Worm (Caenorhabditis elegans): ENCODE measurements around the gene srx-3.

The srx-3 gene

ce11 chrV:8984783-8985182 lies 20.6 kb upstream of the srx-3 start:
- TF ChIP-seq flt-1 (GFP tag; IDR thresholded peaks at IDR 0.05) (no peak), ztf-29 (GFP tag; IDR thresholded peaks at IDR 0.05) (no peak), tab-1 (GFP tag; IDR thresholded peaks at IDR 0.05) (no peak), cog-1 (tag; optimal IDR thresholded peaks at IDR 0.05) (no peak), med-1 (GFP tag; optimal IDR thresholded peaks at IDR 0.05; ENCODE audit: insufficient read depth) (no peak), klf-2 (GFP tag; conservative IDR thresholded peaks at IDR 0.05) (no peak), T22C8.4 (GFP tag; IDR thresholded peaks at IDR 0.05) (no peak), ref-1 (GFP tag; conservative IDR thresholded peaks at IDR 0.05) (no peak), ztf-23 (GFP tag; IDR thresholded peaks at IDR 0.05) (no peak)

DNA sequence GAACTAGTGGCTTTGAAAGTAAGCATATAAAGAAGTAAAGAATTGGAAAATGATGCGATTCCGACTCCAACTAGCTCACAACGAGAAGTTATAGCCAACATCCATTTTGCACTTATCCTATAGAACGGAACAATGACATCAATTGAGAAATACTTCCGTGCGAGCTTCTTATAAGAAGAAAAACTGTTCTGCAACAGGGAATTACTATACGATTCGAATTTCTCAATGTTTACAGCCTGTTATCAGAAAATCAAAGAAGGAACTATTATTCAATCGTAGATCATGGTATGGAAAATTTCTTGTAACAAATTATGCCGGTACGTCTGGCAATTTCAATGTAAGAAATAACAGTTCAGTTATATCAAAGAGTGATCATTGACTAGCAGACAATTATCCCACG lies 19.6 kb upstream of the srx-3 start, which contains the start of gene str-85:
TSS of gene str-85 (minus strand) at position 101 of the 400 bp plus-strand sequence.
- no peak for TF ChIP-seq T22C8.4 (GFP tag; IDR thresholded peaks at IDR 0.05)
- TF ChIP-seq cog-1 (tag; optimal IDR thresholded peaks at IDR 0.05) = no peak
- no peak for TF ChIP-seq ztf-23 (GFP tag; IDR thresholded peaks at IDR 0.05)
- TF ChIP-seq ztf-29 (GFP tag; IDR thresholded peaks at IDR 0.05) = no peak
- TF ChIP-seq ref-1 (GFP tag; conservative IDR thresholded peaks at IDR 0.05) = no peak
- TF ChIP-seq flt-1 (GFP tag; IDR thresholded peaks at IDR 0.05) = no peak
- no peak for TF ChIP-seq klf-2 (GFP tag; conservative IDR thresholded peaks at IDR 0.05)
- no peak for TF ChIP-seq tab-1 (GFP tag; IDR thresholded peaks at IDR 0.05)
- no peak for TF ChIP-seq med-1 (GFP tag; optimal IDR thresholded peaks at IDR 0.05; ENCODE audit: insufficient read depth)

DNA sequence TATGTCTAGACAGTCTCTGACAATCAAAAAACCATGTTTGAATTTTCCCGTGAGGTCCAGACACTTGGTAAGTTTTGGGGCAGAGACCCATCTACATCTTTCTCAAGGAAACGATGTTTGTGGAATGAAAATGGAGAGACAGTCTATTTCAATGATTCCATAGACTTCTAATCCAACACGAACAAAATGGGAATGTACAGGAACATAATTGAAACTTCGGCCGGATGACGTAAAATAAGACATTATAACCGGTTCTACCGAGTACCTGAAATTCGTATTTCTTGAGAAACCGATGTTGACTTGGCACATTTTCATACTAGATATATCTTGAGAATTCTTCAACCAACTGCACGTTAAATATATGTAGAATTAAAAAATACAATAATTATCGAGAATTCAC lies 17.2 kb upstream of the srx-3 start, which contains the start of gene str-87:
TSS of gene str-87 (minus strand) at position 101 of the 400 bp plus-strand sequence.
- TF ChIP-seq ztf-29 (GFP tag; IDR thresholded peaks at IDR 0.05) (no peak), ref-1 (GFP tag; conservative IDR thresholded peaks at IDR 0.05) (no peak), med-1 (GFP tag; optimal IDR thresholded peaks at IDR 0.05; ENCODE audit: insufficient read depth) (no peak), flt-1 (GFP tag; IDR thresholded peaks at IDR 0.05) (no peak), ztf-23 (GFP tag; IDR thresholded peaks at IDR 0.05) (no peak), cog-1 (tag; optimal IDR thresholded peaks at IDR 0.05) (no peak), tab-1 (GFP tag; IDR thresholded peaks at IDR 0.05) (no peak), T22C8.4 (GFP tag; IDR thresholded peaks at IDR 0.05) (no peak), klf-2 (GFP tag; conservative IDR thresholded peaks at IDR 0.05) (no peak)

- TF ChIP-seq ztf-23 (GFP tag; IDR thresholded peaks at IDR 0.05) = no peak
- TF ChIP-seq klf-2 (GFP tag; conservative IDR thresholded peaks at IDR 0.05) = no peak
- TF ChIP-seq flt-1 (GFP tag; IDR thresholded peaks at IDR 0.05) = no peak
- TF ChIP-seq ztf-29 (GFP tag; IDR thresholded peaks at IDR 0.05) = no peak
- no peak for TF ChIP-seq cog-1 (tag; optimal IDR thresholded peaks at IDR 0.05)
- TF ChIP-seq med-1 (GFP tag; optimal IDR thresholded peaks at IDR 0.05; ENCODE audit: insufficient read depth) = no peak
- TF ChIP-seq T22C8.4 (GFP tag; IDR thresholded peaks at IDR 0.05) = no peak
- no peak for TF ChIP-seq ref-1 (GFP tag; conservative IDR thresholded peaks at IDR 0.05)
- TF ChIP-seq tab-1 (GFP tag; IDR thresholded peaks at IDR 0.05) = no peak
These were observed 15.1 kb upstream of the srx-3 start, which contains the start of gene F59E11.7 for ce11 chrV:8990194-8990649. TSS of gene F59E11.7 (plus strand) at chrV:8990244.

DNA sequence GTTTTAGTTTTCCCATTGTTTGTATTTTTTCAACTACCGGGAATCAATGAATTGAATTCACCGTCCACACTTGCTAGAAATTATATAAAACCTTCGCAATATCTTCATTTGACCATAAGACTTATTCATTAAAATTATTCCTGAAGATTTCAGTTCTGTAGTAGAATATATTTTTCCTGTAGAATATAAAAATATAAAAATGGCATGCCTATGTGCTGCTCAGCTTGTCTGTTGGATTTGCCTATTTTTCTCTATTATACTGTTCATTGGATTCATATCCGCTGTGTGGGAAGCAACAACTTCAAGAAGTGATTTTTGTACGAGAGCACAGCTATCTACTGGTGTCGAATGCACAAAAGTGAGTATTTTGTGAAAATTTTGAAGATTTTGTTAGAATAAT lies 13.7 kb upstream of the srx-3 start, which contains the start of gene F59E11.6:
TSS of gene F59E11.6 (plus strand) at position 111 of the 400 bp plus-strand sequence.
- TF ChIP-seq cog-1 (tag; optimal IDR thresholded peaks at IDR 0.05) = no peak
- no peak for TF ChIP-seq T22C8.4 (GFP tag; IDR thresholded peaks at IDR 0.05)
- no peak for TF ChIP-seq ztf-23 (GFP tag; IDR thresholded peaks at IDR 0.05)
- no peak for TF ChIP-seq klf-2 (GFP tag; conservative IDR thresholded peaks at IDR 0.05)
- TF ChIP-seq tab-1 (GFP tag; IDR thresholded peaks at IDR 0.05) = no peak
- TF ChIP-seq flt-1 (GFP tag; IDR thresholded peaks at IDR 0.05) = no peak
- no peak for TF ChIP-seq med-1 (GFP tag; optimal IDR thresholded peaks at IDR 0.05; ENCODE audit: insufficient read depth)
- no peak for TF ChIP-seq ref-1 (GFP tag; conservative IDR thresholded peaks at IDR 0.05)
- no peak for TF ChIP-seq ztf-29 (GFP tag; IDR thresholded peaks at IDR 0.05)

DNA sequence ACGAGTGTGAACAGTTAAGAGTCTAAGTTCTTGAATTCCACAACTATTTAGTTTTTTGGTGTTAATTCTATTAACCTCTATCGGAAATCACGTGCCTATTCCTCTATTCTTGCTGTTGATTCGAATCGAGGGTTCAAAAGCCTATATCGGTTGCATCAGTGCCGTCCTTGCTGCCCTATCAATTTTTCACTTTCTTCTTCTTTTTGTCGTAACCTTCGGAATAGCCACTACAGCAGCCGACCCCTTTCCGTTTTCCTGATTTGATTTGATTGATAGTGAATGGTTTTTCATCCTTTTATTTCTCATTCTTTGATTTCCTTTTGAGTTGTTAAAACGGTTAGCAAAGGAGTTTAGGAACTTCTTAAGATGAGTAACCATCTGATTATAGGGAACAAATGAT lies 11.1 kb upstream of the srx-3 start:
- TF ChIP-seq ref-1 (GFP tag; conservative IDR thresholded peaks at IDR 0.05) (no peak), klf-2 (GFP tag; conservative IDR thresholded peaks at IDR 0.05) (no peak), flt-1 (GFP tag; IDR thresholded peaks at IDR 0.05) (no peak), cog-1 (tag; optimal IDR thresholded peaks at IDR 0.05) (no peak), tab-1 (GFP tag; IDR thresholded peaks at IDR 0.05) (no peak), T22C8.4 (GFP tag; IDR thresholded peaks at IDR 0.05) (no peak), med-1 (GFP tag; optimal IDR thresholded peaks at IDR 0.05; ENCODE audit: insufficient read depth) (no peak), ztf-29 (GFP tag; IDR thresholded peaks at IDR 0.05) (no peak), ztf-23 (GFP tag; IDR thresholded peaks at IDR 0.05) (no peak)

DNA sequence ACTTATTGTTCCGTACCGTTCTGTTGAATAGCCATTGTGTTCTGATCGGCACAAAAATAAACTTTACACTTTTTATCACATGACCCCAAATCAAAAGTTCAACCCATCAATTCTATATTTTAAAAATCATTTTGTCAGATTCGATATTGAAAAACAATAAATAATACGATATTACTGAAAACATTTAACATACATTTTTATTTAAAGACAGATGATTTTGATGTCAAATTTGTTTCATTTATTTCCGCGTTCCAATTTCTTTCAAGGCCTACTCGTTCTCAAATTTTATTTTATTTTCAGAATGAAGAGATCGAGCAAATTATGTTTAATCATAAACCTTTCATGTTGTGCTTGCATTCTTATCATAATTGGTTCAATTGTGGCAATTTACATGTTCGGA lies 10.5 kb upstream of the srx-3 start, which contains the start of gene F59E11.5:
TSS of gene F59E11.5 (plus strand) at position 301 of the 400 bp plus-strand sequence.
- TF ChIP-seq ztf-29 (GFP tag; IDR thresholded peaks at IDR 0.05) (no peak), flt-1 (GFP tag; IDR thresholded peaks at IDR 0.05) (no peak), cog-1 (tag; optimal IDR thresholded peaks at IDR 0.05) (no peak), ztf-23 (GFP tag; IDR thresholded peaks at IDR 0.05) (no peak), tab-1 (GFP tag; IDR thresholded peaks at IDR 0.05) (no peak), ref-1 (GFP tag; conservative IDR thresholded peaks at IDR 0.05) (no peak), med-1 (GFP tag; optimal IDR thresholded peaks at IDR 0.05; ENCODE audit: insufficient read depth) (no peak), T22C8.4 (GFP tag; IDR thresholded peaks at IDR 0.05) (no peak), klf-2 (GFP tag; conservative IDR thresholded peaks at IDR 0.05) (no peak)

DNA sequence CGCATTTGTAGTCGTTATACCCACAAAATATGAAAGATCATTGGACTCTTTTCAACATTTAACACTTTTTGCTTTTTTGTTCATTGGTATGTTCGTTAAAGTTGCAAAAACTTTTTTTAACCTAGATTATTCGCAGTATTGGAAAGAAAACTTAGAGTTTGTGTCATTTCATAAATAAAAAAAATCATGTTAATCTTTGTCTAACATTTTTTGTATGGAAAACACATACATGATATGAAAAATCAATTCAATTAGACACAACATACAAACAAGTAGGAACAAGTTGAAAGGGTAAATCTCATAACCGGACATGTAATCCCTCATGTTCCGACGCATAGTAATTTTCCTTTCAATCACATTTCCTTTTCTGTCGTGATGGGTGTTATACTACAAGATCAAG lies 4.2 kb upstream of the srx-3 start, which contains the start of gene F59E11.2:
TSS of gene F59E11.2 (plus strand) at position 301 of the 400 bp plus-strand sequence.
- TF ChIP-seq klf-2 (GFP tag; conservative IDR thresholded peaks at IDR 0.05) (no peak), T22C8.4 (GFP tag; IDR thresholded peaks at IDR 0.05) (no peak), ztf-29 (GFP tag; IDR thresholded peaks at IDR 0.05) (no peak), cog-1 (tag; optimal IDR thresholded peaks at IDR 0.05) (no peak), ref-1 (GFP tag; conservative IDR thresholded peaks at IDR 0.05) (no peak), med-1 (GFP tag; optimal IDR thresholded peaks at IDR 0.05; ENCODE audit: insufficient read depth) (no peak), tab-1 (GFP tag; IDR thresholded peaks at IDR 0.05) (no peak), flt-1 (GFP tag; IDR thresholded peaks at IDR 0.05) (no peak), ztf-23 (GFP tag; IDR thresholded peaks at IDR 0.05) (no peak)

DNA sequence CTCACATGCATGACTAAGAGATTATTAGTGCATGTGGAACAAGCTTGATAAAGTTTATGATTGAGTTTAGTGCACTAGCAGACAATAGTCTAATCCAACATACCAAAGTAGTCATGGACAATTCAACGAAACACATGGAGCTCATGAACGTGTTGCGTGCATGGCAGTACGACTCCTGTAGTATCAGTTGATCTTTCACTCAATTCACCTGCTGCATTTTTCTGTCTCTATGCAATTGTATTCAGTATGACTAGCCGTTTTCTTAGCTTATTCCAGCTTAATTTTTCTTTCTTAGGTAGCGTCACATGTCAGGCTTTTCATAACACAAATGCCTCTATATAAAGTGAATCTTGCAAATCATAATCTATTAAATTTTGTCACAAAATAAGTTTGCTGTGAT lies 2.1 kb upstream of the srx-3 start, which contains the start of gene srx-1:
TSS of gene srx-1 (plus strand) at position 382 of the 400 bp plus-strand sequence.
- TF ChIP-seq tab-1 (GFP tag; IDR thresholded peaks at IDR 0.05) (no peak), med-1 (GFP tag; optimal IDR thresholded peaks at IDR 0.05; ENCODE audit: insufficient read depth) (no peak), ztf-29 (GFP tag; IDR thresholded peaks at IDR 0.05) (no peak), T22C8.4 (GFP tag; IDR thresholded peaks at IDR 0.05) (no peak), cog-1 (tag; optimal IDR thresholded peaks at IDR 0.05) (no peak), klf-2 (GFP tag; conservative IDR thresholded peaks at IDR 0.05) (no peak), ztf-23 (GFP tag; IDR thresholded peaks at IDR 0.05) (no peak), flt-1 (GFP tag; IDR thresholded peaks at IDR 0.05) (no peak), ref-1 (GFP tag; conservative IDR thresholded peaks at IDR 0.05) (no peak)

Measured in whole organism, midembryonic.